Fruit fly (Drosophila melanogaster) whole organism, pupa: ENCODE data around the gene CG12783.

Experiments
- CG12605 ChIP-seq: fragments of 200-800 bp; sonication (Bioruptor generic); IDR thresholded peaks from 2 replicates; pipeline ENCODE4 v1.3.6; 2022; ENCODE audit warnings: missing biosample characterization, missing genetic modification characterization
- CG17806 ChIP-seq: fragments of 200-800 bp; sonication (Bioruptor generic); optimal IDR thresholded peaks from 2 replicates; lab custom pipeline; 2018; ENCODE audit warnings: missing biosample characterization, mild to moderate bottlenecking, missing genetic modification characterization, moderate library complexity
- CG32121 ChIP-seq: fragments of 200-800 bp; sonication (Bioruptor generic); IDR thresholded peaks from 2 replicates; pipeline ENCODE4 v1.3.6; 2022; ENCODE audit warnings: missing biosample characterization, missing genetic modification characterization
- CG34367 ChIP-seq: fragments of 200-800 bp; sonication (Bioruptor generic); optimal IDR thresholded peaks from 2 replicates; lab custom pipeline; 2018; ENCODE audit warnings: missing biosample characterization, mild to moderate bottlenecking, missing genetic modification characterization
- CG9948 ChIP-seq: fragments of 200-800 bp; sonication (Bioruptor generic); optimal IDR thresholded peaks from 2 replicates; lab custom pipeline; 2018; ENCODE audit warnings: missing biosample characterization, mild to moderate bottlenecking, missing genetic modification characterization, moderate library complexity
- D1 ChIP-seq: fragments of 200-800 bp; sonication (Bioruptor generic); optimal IDR thresholded peaks from 2 replicates; lab custom pipeline; 2018; ENCODE audit warnings: missing biosample characterization, mild to moderate bottlenecking, missing genetic modification characterization, moderate library complexity
- EcR ChIP-seq: fragments of 200-800 bp; sonication (Bioruptor generic); optimal IDR thresholded peaks from 3 replicates; lab custom pipeline; 2019; ENCODE audit warnings: missing biosample characterization, missing genetic modification characterization, mild to moderate bottlenecking, moderate library complexity, missing genetic modification reagents
- rn ChIP-seq: fragments of 200-800 bp; sonication (Bioruptor generic); IDR thresholded peaks from 2 replicates; pipeline ENCODE4 v1.3.6; 2022; ENCODE audit warnings: missing biosample characterization, missing genetic modification characterization

DNA sequence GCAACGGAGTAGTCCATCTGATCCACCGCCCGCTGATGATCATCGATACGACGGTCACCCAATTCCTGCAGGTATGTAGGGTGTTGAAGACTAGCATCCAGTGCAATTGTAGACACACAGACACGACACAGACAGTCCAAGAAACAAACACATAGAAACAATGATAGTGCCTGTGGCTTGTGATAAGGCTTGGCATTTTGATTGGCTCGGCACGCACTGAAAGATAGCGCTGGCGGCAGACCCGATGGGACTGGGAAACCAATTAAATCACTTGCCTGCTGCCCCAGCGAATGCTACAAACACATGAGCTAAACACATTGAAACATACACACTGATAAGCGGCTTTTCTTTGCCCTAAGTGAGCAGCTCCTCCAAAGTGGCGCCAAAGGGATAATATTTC, 19.5 kb upstream of the CG12783 start:
- TF ChIP-seq CG32121 (GFP tag; lab: Robert Waterston, UW) (no peak), rn (GFP tag; lab: Robert Waterston, UW) (no peak), CG12605 (GFP tag; lab: Robert Waterston, UW) (no peak), D1 (tag; lab: Kevin White, UChicago) (no peak), CG9948 (tag; lab: Kevin White, UChicago) (no peak), CG34367 (tag; lab: Kevin White, UChicago) (no peak), EcR (GFP tag; lab: Kevin White, UChicago) (no peak), CG17806 (tag; lab: Kevin White, UChicago) (no peak)
